Worm (Caenorhabditis elegans) whole organism, young adult: ENCODE data around the gene chil-8.

Experiments
- B0336.3 ChIP-seq: fragments of 200-800 bp; sonication (Bioruptor generic); IDR thresholded peaks from 2 replicates; pipeline ENCODE4 v1.3.6; 2022; ENCODE audit warnings: missing genetic modification characterization, missing compliant biosample characterization
- C06A6.2 ChIP-seq: fragments of 200-800 bp; sonication (Bioruptor generic); conservative IDR thresholded peaks from 2 replicates; pipeline ENCODE4 v1.3.6; 2022; ENCODE audit warnings: missing genetic modification characterization, missing compliant biosample characterization
- F10E7.11 ChIP-seq: sonication (generic microtip); optimal IDR thresholded peaks from 2 replicates; lab custom pipeline; 2017; ENCODE audit warnings: mild to moderate bottlenecking, missing genetic modification characterization, moderate library complexity, missing compliant biosample characterization
- F39B2.1 ChIP-seq: fragments of 200-800 bp; sonication (Bioruptor generic); IDR thresholded peaks from 2 replicates; pipeline ENCODE4 v1.3.6; 2022; ENCODE audit warnings: missing genetic modification reagents, missing genetic modification characterization, missing compliant biosample characterization
- F49E8.2 ChIP-seq: sonication (generic microtip); optimal IDR thresholded peaks from 3 replicates; lab custom pipeline; 2017; ENCODE audit warnings: missing genetic modification characterization, mild to moderate bottlenecking, missing compliant biosample characterization, antibody characterized with exemption, moderate library complexity; ENCODE audit not compliant: insufficient read depth
- F57C9.4 ChIP-seq: sonication (generic microtip); optimal IDR thresholded peaks from 2 replicates; lab custom pipeline; 2017; ENCODE audit warnings: mild to moderate bottlenecking, missing genetic modification characterization, missing compliant biosample characterization
- K12H6.12 ChIP-seq: fragments of 200-800 bp; sonication (Bioruptor generic); optimal IDR thresholded peaks from 2 replicates; lab custom pipeline; 2018; ENCODE audit warnings: mild to moderate bottlenecking, missing genetic modification characterization, missing compliant biosample characterization
- T07F8.4 ChIP-seq: sonication (generic microtip); optimal IDR thresholded peaks from 2 replicates; lab custom pipeline; 2016; ENCODE audit warnings: mild to moderate bottlenecking, missing genetic modification characterization, moderate library complexity, missing compliant biosample characterization
- Y53G8AR.9 ChIP-seq: fragments of 200-800 bp; sonication (Bioruptor generic); conservative IDR thresholded peaks from 2 replicates; pipeline ENCODE4 v1.3.6; 2022; ENCODE audit warnings: missing genetic modification reagents, missing genetic modification characterization, missing compliant biosample characterization
- Y67H2A.10 ChIP-seq: fragments of 200-800 bp; sonication (Bioruptor generic); conservative IDR thresholded peaks from 2 replicates; pipeline ENCODE4 v1.3.6; 2022; ENCODE audit warnings: missing genetic modification reagents, missing genetic modification characterization, missing compliant biosample characterization
- aptf-3 ChIP-seq: fragments of 200-800 bp; sonication (Bioruptor generic); IDR thresholded peaks from 2 replicates; pipeline ENCODE4 v1.3.6; 2022; ENCODE audit warnings: missing genetic modification characterization, missing compliant biosample characterization
- athp-1 ChIP-seq: sonication (generic microtip); optimal IDR thresholded peaks from 2 replicates; lab custom pipeline; 2017; ENCODE audit warnings: mild to moderate bottlenecking, missing genetic modification characterization, missing compliant biosample characterization
- attf-5 ChIP-seq: fragments of 200-800 bp; sonication (Bioruptor generic); optimal IDR thresholded peaks from 2 replicates; lab custom pipeline; 2018; ENCODE audit warnings: mild to moderate bottlenecking, missing genetic modification characterization, missing compliant biosample characterization
- ceh-27 ChIP-seq: fragments of 200-800 bp; sonication (Bioruptor generic); optimal IDR thresholded peaks from 2 replicates; lab custom pipeline; 2018; ENCODE audit warnings: mild to moderate bottlenecking, missing genetic modification characterization, moderate library complexity, missing compliant biosample characterization
- egl-44 ChIP-seq: fragments of 200-800 bp; sonication (Bioruptor generic); IDR thresholded peaks from 2 replicates; pipeline ENCODE4 v1.3.6; 2022; ENCODE audit warnings: missing genetic modification reagents, missing genetic modification characterization, missing compliant biosample characterization
- ekl-4 ChIP-seq: fragments of 200-800 bp; sonication (Bioruptor generic); IDR thresholded peaks from 2 replicates; pipeline ENCODE4 v1.3.6; 2022; ENCODE audit warnings: missing genetic modification reagents, missing genetic modification characterization, missing compliant biosample characterization
- hlh-12 ChIP-seq: sonication (generic microtip); optimal IDR thresholded peaks from 2 replicates; lab custom pipeline; 2016; ENCODE audit warnings: missing genetic modification characterization, missing compliant biosample characterization
- hmg-1.2 ChIP-seq: fragments of 200-800 bp; sonication (Bioruptor generic); IDR thresholded peaks from 2 replicates; pipeline ENCODE4 v1.3.6; 2022; ENCODE audit warnings: missing genetic modification reagents, missing genetic modification characterization, missing compliant biosample characterization
- hsf-1 ChIP-seq: fragments of 200-800 bp; sonication (Bioruptor generic); IDR thresholded peaks from 2 replicates; pipeline ENCODE4 v1.3.6; 2022; ENCODE audit warnings: missing genetic modification reagents, missing genetic modification characterization, missing compliant biosample characterization
- lag-1 ChIP-seq: fragments of 200-800 bp; sonication (Bioruptor generic); IDR thresholded peaks from 2 replicates; pipeline ENCODE4 v1.3.6; 2022; ENCODE audit warnings: missing genetic modification reagents, missing genetic modification characterization, missing compliant biosample characterization
- lin-26 ChIP-seq: fragments of 200-800 bp; sonication (Bioruptor generic); IDR thresholded peaks from 2 replicates; pipeline ENCODE4 v1.3.6; 2022; ENCODE audit warnings: missing genetic modification reagents, missing genetic modification characterization, missing compliant biosample characterization
- lin-40 ChIP-seq: sonication (generic microtip); optimal IDR thresholded peaks from 2 replicates; lab custom pipeline; 2016; ENCODE audit warnings: missing genetic modification characterization, mild to moderate bottlenecking, missing compliant biosample characterization, missing genotype, missing genetic modification reagents
- mel-28 ChIP-seq: sonication (generic microtip); optimal IDR thresholded peaks from 2 replicates; lab custom pipeline; 2016; ENCODE audit warnings: borderline replicate concordance, mild to moderate bottlenecking, missing genetic modification characterization, missing compliant biosample characterization
- nfyb-1 ChIP-seq: fragments of 200-800 bp; sonication (Bioruptor generic); IDR thresholded peaks from 2 replicates; pipeline ENCODE4 v1.3.6; 2022; ENCODE audit warnings: missing genetic modification reagents, missing genetic modification characterization, missing compliant biosample characterization
- pbrm-1 ChIP-seq: fragments of 200-800 bp; sonication (Bioruptor generic); IDR thresholded peaks from 2 replicates; pipeline ENCODE4 v1.3.6; 2022; ENCODE audit warnings: missing genetic modification reagents, missing genetic modification characterization, missing compliant biosample characterization
- pha-4 ChIP-seq: fragments of 150-350 bp; sonication (generic microtip); optimal IDR thresholded peaks from 2 replicates; lab custom pipeline; 2014; ENCODE audit warnings: missing biosample characterization, missing genetic modification reagents, missing genetic modification characterization
- snpc-1.3 ChIP-seq: sonication (generic microtip); optimal IDR thresholded peaks from 2 replicates; lab custom pipeline; 2017; ENCODE audit warnings: missing genetic modification characterization, mild to moderate bottlenecking, missing compliant biosample characterization, antibody characterized with exemption, moderate library complexity, missing genotype, missing genetic modification reagents; ENCODE audit not compliant: insufficient read depth
- snpc-4 ChIP-seq, 5 experiments: fragments of 150-350 bp in 1 of 5; sonication (generic microtip) in 4 of 5; optimal IDR thresholded peaks; 2 replicates each; lab custom pipeline; 2014 to 2018; ENCODE audit warnings: missing genetic modification characterization in 5 of 5, missing biosample characterization in 3 of 5, antibody characterized with exemption in 2 of 5, mild to moderate bottlenecking in 2 of 5, missing compliant biosample characterization in 2 of 5, missing genotype in 2 of 5, moderate library complexity in 2 of 5, missing genetic modification reagents in 1 of 5
- sptf-2 ChIP-seq: fragments of 200-800 bp; sonication (Bioruptor generic); optimal IDR thresholded peaks from 2 replicates; lab custom pipeline; 2018; ENCODE audit warnings: mild to moderate bottlenecking, missing genetic modification characterization, missing compliant biosample characterization
- ztf-18 ChIP-seq: sonication (generic microtip); optimal IDR thresholded peaks from 2 replicates; lab custom pipeline; 2016; ENCODE audit warnings: missing genotype, mild to moderate bottlenecking, missing genetic modification characterization, missing compliant biosample characterization
- ztf-25 ChIP-seq: fragments of 200-800 bp; sonication (Bioruptor generic); IDR thresholded peaks from 2 replicates; pipeline ENCODE4 v1.3.6; 2022; ENCODE audit warnings: missing genetic modification reagents, missing genetic modification characterization, missing compliant biosample characterization
- ztf-6 ChIP-seq: fragments of 200-800 bp; sonication (Bioruptor generic); IDR thresholded peaks from 2 replicates; pipeline ENCODE4 v1.3.6; 2022; ENCODE audit warnings: missing genetic modification reagents, missing genetic modification characterization, missing compliant biosample characterization

The chil-8 gene

DNA sequence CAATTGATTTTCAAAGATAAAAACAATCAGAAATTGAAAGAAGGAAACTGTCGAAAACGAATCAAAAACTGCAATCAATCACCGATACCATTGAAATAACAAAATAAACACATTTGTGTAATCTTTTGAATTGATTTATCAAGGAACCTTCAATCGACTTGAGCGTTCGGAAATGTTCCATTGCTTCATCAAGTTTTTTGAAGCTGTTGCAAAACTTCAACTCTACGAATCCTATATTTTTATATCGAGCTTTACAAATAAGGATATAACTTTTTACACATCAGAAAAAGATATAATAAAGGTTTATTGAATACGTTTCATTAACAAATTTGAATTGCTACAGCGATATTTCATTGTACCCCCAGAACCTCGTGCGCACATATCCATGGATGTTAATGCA, at the start of gene chil-8:
Gene chil-8, minus strand, starts transcription at position 101 of the 400 bp plus-strand sequence.
- TF ChIP-seq ceh-27 (GFP tag; lab: Kevin White, UChicago), result no peak
- TF ChIP-seq, all 124 proteins: peak for 0

DNA sequence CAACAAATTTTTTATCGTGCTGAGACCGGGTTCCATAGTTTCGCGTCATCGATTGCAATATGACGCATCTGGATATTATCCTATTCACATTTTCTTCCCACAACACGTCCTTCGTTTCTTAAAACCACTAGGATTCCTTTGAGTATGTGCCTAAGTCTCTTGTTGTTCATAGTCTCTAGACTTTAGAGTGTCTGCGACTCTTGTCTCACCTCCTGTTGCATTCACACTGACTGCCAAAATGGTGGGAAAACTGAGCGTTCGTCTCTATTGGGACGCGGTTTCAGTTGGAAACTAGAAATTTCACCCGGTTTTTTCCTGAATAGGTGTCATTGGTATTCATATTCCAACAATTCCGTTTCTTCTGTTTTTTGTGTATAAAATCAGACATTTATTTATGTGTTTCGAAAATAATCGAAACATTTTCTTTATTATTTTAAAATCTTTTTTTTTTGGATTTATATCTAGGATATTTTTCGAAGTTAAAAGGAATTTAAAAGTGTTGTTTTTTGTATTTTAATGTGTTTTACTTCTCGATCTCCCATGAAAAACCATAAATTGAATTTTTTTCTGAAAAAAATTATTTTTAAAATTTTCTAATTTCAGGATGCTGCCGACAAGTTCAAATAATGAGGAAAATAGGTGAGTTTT, 48.9 kb upstream of the chil-8 start, which contains the start of gene C05C10.2:
Gene C05C10.2, plus strand, starts transcription at position 598 of the 648 bp plus-strand sequence.
- TF ChIP-seq pha-4 (tag; lab: Kevin White, UChicago) (no peak), lin-26 (GFP tag; lab: Robert Waterston, UW) (no peak), hmg-1.2 (GFP tag; lab: Robert Waterston, UW) (peak; percentile 52; the same call in 1 of the 2 replicates), T07F8.4 (no peak), hsf-1 (no peak), pbrm-1 (GFP tag; lab: Robert Waterston, UW) (no peak), hlh-12 (tag; lab: Kevin White, UChicago) (no peak), sptf-2 (no peak), snpc-4 (GFP tag; optimal IDR thresholded peaks at IDR 0.05; lab: Kevin White, UChicago) (no peak), snpc-4 (tag; optimal IDR thresholded peaks at IDR 0.05; lab: Kevin White, UChicago) (no peak)

DNA sequence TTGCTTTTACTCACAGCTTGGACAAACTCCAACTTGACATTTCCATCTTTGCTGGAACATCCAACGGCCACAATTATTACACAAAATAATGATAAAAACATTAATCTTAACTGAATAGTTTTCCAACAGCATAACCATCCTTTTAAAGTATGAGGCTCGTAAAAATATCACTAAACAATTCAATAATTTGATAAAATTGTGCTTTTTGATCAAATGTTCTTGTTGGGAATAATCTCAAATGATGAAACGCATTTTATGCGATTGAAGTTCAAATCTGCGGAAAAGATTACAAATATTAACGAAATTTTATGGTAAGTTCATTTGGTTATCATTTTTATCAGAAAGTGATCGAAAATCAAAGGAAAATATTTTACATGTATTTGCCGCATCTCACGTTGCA, 47.6 kb upstream of the chil-8 start, which contains the start of gene pho-10:
Gene pho-10, minus strand, starts transcription at position 101 of the 400 bp plus-strand sequence.
- TF ChIP-seq ztf-25 (no peak), F49E8.2 (tag; lab: Kevin White, UChicago) (no peak), lin-40 (no peak), F57C9.4 (no peak), Y67H2A.10 (no peak), B0336.3 (GFP tag; lab: Robert Waterston, UW) (no peak), ekl-4 (GFP tag; lab: Robert Waterston, UW) (no peak), F10E7.11 (tag; lab: Kevin White, UChicago) (no peak), K12H6.12 (no peak)

DNA sequence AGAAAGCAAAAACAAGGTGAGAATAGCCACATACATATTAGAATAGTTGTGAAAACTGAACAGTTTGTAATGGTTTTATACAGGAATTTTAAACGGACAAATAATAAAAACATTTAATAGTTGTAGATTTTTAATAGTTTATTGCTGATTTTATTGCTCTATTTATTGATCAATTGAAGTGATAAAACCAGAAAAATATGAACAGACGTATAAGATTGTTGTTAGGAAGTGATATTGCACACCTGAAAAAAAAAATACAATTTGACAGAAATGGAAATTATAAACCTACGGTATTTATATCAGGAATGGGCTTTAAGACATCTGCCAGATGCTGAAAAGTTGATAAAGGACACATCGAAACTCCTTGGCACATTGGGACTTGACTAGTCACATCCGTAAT, 45.0 kb upstream of the chil-8 start, which contains the start of gene C05C10.8:
Gene C05C10.8, minus strand, starts transcription at position 101 of the 400 bp plus-strand sequence.
- TF ChIP-seq attf-5 (GFP tag; lab: Kevin White, UChicago) (no peak), C06A6.2 (no peak), pbrm-1 (GFP tag; lab: Robert Waterston, UW) (no peak), lag-1 (GFP tag; lab: Robert Waterston, UW) (no peak), F39B2.1 (no peak), egl-44 (GFP tag; lab: Robert Waterston, UW) (no peak), ztf-18 (tag; lab: Kevin White, UChicago) (no peak), snpc-1.3 (tag; lab: Kevin White, UChicago) (no peak), aptf-3 (GFP tag; lab: Robert Waterston, UW) (no peak), athp-1 (no peak), ztf-6 (no peak), Y53G8AR.9 (GFP tag; lab: Robert Waterston, UW) (no peak), nfyb-1 (GFP tag; lab: Robert Waterston, UW) (no peak), mel-28 (tag; lab: Kevin White, UChicago) (no peak), ztf-25 (no peak), hmg-1.2 (GFP tag; lab: Robert Waterston, UW) (no peak)
